Worm (Caenorhabditis elegans) whole organism, L1 larva: Measurements from ENCODE around the gene top-2.

Experiments
- ama-1 ChIP-seq: fragments of 150-350 bp; optimal IDR thresholded peaks from 2 replicates; lab custom pipeline; 2014
- fkh-4 ChIP-seq: sonication (generic microtip); optimal IDR thresholded peaks from 2 replicates; lab custom pipeline; 2016; ENCODE audit warnings: missing compliant biosample characterization, missing genetic modification characterization, borderline replicate concordance
- lsy-2 ChIP-seq, 2 experiments: fragments of 150-350 bp; optimal IDR thresholded peaks; 2 replicates each; lab custom pipeline; 2014; ENCODE audit warnings: missing biosample characterization in 2 of 2, missing genetic modification characterization in 2 of 2
- nhr-237 ChIP-seq: fragments of 150-350 bp; optimal IDR thresholded peaks from 2 replicates; lab custom pipeline; 2014; ENCODE audit warnings: missing biosample characterization, missing genetic modification characterization
- rnt-1 ChIP-seq: sonication (generic microtip); optimal IDR thresholded peaks from 2 replicates; lab custom pipeline; 2016; ENCODE audit warnings: mild to moderate bottlenecking, missing genetic modification characterization, moderate library complexity, missing compliant biosample characterization
- snpc-4 ChIP-seq: fragments of 150-350 bp; optimal IDR thresholded peaks from 2 replicates; lab custom pipeline; 2014; ENCODE audit warnings: missing biosample characterization, missing genetic modification characterization
- unc-62 ChIP-seq: fragments of 150-350 bp; optimal IDR thresholded peaks from 2 replicates; lab custom pipeline; 2014; ENCODE audit warnings: missing biosample characterization, missing genetic modification reagents, missing genetic modification characterization
- vab-15 ChIP-seq: sonication (generic microtip); optimal IDR thresholded peaks from 2 replicates; lab custom pipeline; 2017; ENCODE audit warnings: missing genotype, mild to moderate bottlenecking, missing genetic modification characterization, missing compliant biosample characterization

ce11 chrII:11868893-11869292, 6.1 kb upstream of the top-2 start:
- no peak for TF ChIP-seq rnt-1
- no peak for TF ChIP-seq unc-62 (GFP tag; lab: Kevin White, UChicago)
- no peak for TF ChIP-seq lsy-2 (tag; optimal IDR thresholded peaks at IDR 0.05; lab: Kevin White, UChicago)
- no peak for TF ChIP-seq nhr-237 (tag; lab: Kevin White, UChicago)
- no peak for TF ChIP-seq snpc-4 (tag; lab: Kevin White, UChicago)
- no peak for TF ChIP-seq vab-15 (tag; lab: Kevin White, UChicago)
- no peak for TF ChIP-seq fkh-4 (tag; lab: Kevin White, UChicago)
- no peak for TF ChIP-seq ama-1 (lab: Kevin White, UChicago)
